Worm (Caenorhabditis elegans) whole organism, young adult: ENCODE measurements around the gene mam-4.

ENCODE experiments used
- F10E7.11 ChIP-seq: sonication (generic microtip); optimal IDR thresholded peaks from 2 replicates; lab custom pipeline; 2017; ENCODE audit warnings: mild to moderate bottlenecking, missing genetic modification characterization, moderate library complexity, missing compliant biosample characterization
- F22D6.2 ChIP-seq: sonication (generic microtip); optimal IDR thresholded peaks from 2 replicates; lab custom pipeline; 2016; ENCODE audit warnings: mild to moderate bottlenecking, missing genetic modification characterization, missing compliant biosample characterization
- F33H1.4 ChIP-seq: fragments of 200-800 bp; sonication (Bioruptor generic); IDR thresholded peaks from 2 replicates; pipeline ENCODE4 v1.3.6; 2022; ENCODE audit warnings: missing genetic modification reagents, missing genetic modification characterization, missing compliant biosample characterization
- F39B2.1 ChIP-seq: fragments of 200-800 bp; sonication (Bioruptor generic); IDR thresholded peaks from 2 replicates; pipeline ENCODE4 v1.3.6; 2022; ENCODE audit warnings: missing genetic modification reagents, missing genetic modification characterization, missing compliant biosample characterization
- F55B11.4 ChIP-seq: sonication (generic microtip); optimal IDR thresholded peaks from 2 replicates; lab custom pipeline; 2016; ENCODE audit warnings: missing compliant biosample characterization, missing genetic modification characterization, borderline replicate concordance; ENCODE audit not compliant: insufficient read depth
- T07F8.4 ChIP-seq: sonication (generic microtip); optimal IDR thresholded peaks from 2 replicates; lab custom pipeline; 2016; ENCODE audit warnings: mild to moderate bottlenecking, missing genetic modification characterization, moderate library complexity, missing compliant biosample characterization
- aptf-2 ChIP-seq: fragments of 200-800 bp; sonication (Bioruptor generic); conservative IDR thresholded peaks from 2 replicates; pipeline ENCODE4 v1.3.6; 2022; ENCODE audit warnings: missing genetic modification reagents, missing genetic modification characterization, missing compliant biosample characterization
- aptf-3 ChIP-seq: fragments of 200-800 bp; sonication (Bioruptor generic); IDR thresholded peaks from 2 replicates; pipeline ENCODE4 v1.3.6; 2022; ENCODE audit warnings: missing genetic modification characterization, missing compliant biosample characterization
- attf-5 ChIP-seq: fragments of 200-800 bp; sonication (Bioruptor generic); optimal IDR thresholded peaks from 2 replicates; lab custom pipeline; 2018; ENCODE audit warnings: mild to moderate bottlenecking, missing genetic modification characterization, missing compliant biosample characterization
- attf-6 ChIP-seq: fragments of 200-800 bp; sonication (Bioruptor generic); IDR thresholded peaks from 2 replicates; pipeline ENCODE4 v1.3.6; 2022; ENCODE audit warnings: missing genetic modification reagents, missing genetic modification characterization, missing compliant biosample characterization
- bed-2 ChIP-seq: fragments of 200-800 bp; sonication (Bioruptor generic); IDR thresholded peaks from 2 replicates; pipeline ENCODE4 v1.3.6; 2022; ENCODE audit warnings: missing genetic modification reagents, missing genetic modification characterization, missing compliant biosample characterization
- cebp-2 ChIP-seq: fragments of 200-800 bp; sonication (Bioruptor generic); IDR thresholded peaks from 2 replicates; pipeline ENCODE4 v1.3.6; 2022; ENCODE audit warnings: missing genetic modification characterization, missing compliant biosample characterization
- dox-1 ChIP-seq: fragments of 200-800 bp; sonication (Bioruptor generic); IDR thresholded peaks from 2 replicates; pipeline ENCODE4 v1.3.6; 2022; ENCODE audit warnings: missing genetic modification reagents, missing genetic modification characterization, missing compliant biosample characterization
- dpff-1 ChIP-seq: sonication (generic microtip); optimal IDR thresholded peaks from 2 replicates; lab custom pipeline; 2017; ENCODE audit warnings: mild to moderate bottlenecking, missing genetic modification characterization, missing compliant biosample characterization
- dpl-1 ChIP-seq: fragments of 150-350 bp; optimal IDR thresholded peaks from 2 replicates; lab custom pipeline; 2014; ENCODE audit warnings: missing biosample characterization, missing genetic modification reagents, missing genetic modification characterization
- efl-1 ChIP-seq: fragments of 150-350 bp; optimal IDR thresholded peaks from 2 replicates; lab custom pipeline; 2014; ENCODE audit warnings: missing biosample characterization, missing genetic modification reagents, missing genetic modification characterization
- egl-44 ChIP-seq: fragments of 200-800 bp; sonication (Bioruptor generic); IDR thresholded peaks from 2 replicates; pipeline ENCODE4 v1.3.6; 2022; ENCODE audit warnings: missing genetic modification reagents, missing genetic modification characterization, missing compliant biosample characterization
- hlh-12 ChIP-seq: sonication (generic microtip); optimal IDR thresholded peaks from 2 replicates; lab custom pipeline; 2016; ENCODE audit warnings: missing genetic modification characterization, missing compliant biosample characterization
- hlh-26 ChIP-seq: fragments of 200-800 bp; sonication (Bioruptor generic); conservative IDR thresholded peaks from 2 replicates; pipeline ENCODE4 v1.3.6; 2022; ENCODE audit warnings: missing genetic modification reagents, missing genetic modification characterization, missing compliant biosample characterization
- lag-1 ChIP-seq: fragments of 200-800 bp; sonication (Bioruptor generic); IDR thresholded peaks from 2 replicates; pipeline ENCODE4 v1.3.6; 2022; ENCODE audit warnings: missing genetic modification reagents, missing genetic modification characterization, missing compliant biosample characterization
- let-607 ChIP-seq, 2 experiments: fragments of 200-800 bp in 1 of 2; sonication (Bioruptor generic) in 1 of 2; sonication (generic microtip) in 1 of 2; optimal IDR thresholded peaks; 2 replicates each; lab custom pipeline; 2016 to 2018; ENCODE audit warnings: mild to moderate bottlenecking in 2 of 2, missing compliant biosample characterization in 2 of 2, missing genetic modification characterization in 2 of 2, moderate library complexity in 2 of 2, missing genotype in 1 of 2
- lin-35 ChIP-seq, 3 experiments: fragments of 150-350 bp in 2 of 3; sonication (generic microtip) in 1 of 3; optimal IDR thresholded peaks; 2 replicates each; lab custom pipeline; 2014 to 2018; ENCODE audit warnings: missing biosample characterization in 3 of 3, missing genetic modification characterization in 3 of 3, missing genetic modification reagents in 3 of 3
- lin-40 ChIP-seq: sonication (generic microtip); optimal IDR thresholded peaks from 2 replicates; lab custom pipeline; 2016; ENCODE audit warnings: missing genetic modification characterization, mild to moderate bottlenecking, missing compliant biosample characterization, missing genotype, missing genetic modification reagents
- lir-1 ChIP-seq: fragments of 200-800 bp; sonication (Bioruptor generic); conservative IDR thresholded peaks from 2 replicates; pipeline ENCODE4 v1.3.6; 2022; ENCODE audit warnings: missing genetic modification reagents, missing genetic modification characterization, missing compliant biosample characterization
- lsl-1 ChIP-seq: fragments of 200-800 bp; sonication (Bioruptor generic); optimal IDR thresholded peaks from 2 replicates; lab custom pipeline; 2018; ENCODE audit warnings: mild to moderate bottlenecking, missing genetic modification characterization, moderate library complexity, missing compliant biosample characterization
- madf-3 ChIP-seq: fragments of 200-800 bp; sonication (Bioruptor generic); IDR thresholded peaks from 2 replicates; pipeline ENCODE4 v1.3.6; 2022; ENCODE audit warnings: missing genetic modification reagents, missing genetic modification characterization, missing compliant biosample characterization
- madf-6 ChIP-seq: fragments of 200-800 bp; sonication (Bioruptor generic); IDR thresholded peaks from 2 replicates; pipeline ENCODE4 v1.3.6; 2022; ENCODE audit warnings: missing genetic modification reagents, missing genetic modification characterization, missing compliant biosample characterization
- mcd-1 ChIP-seq: fragments of 200-800 bp; sonication (Bioruptor generic); IDR thresholded peaks from 2 replicates; pipeline ENCODE4 v1.3.6; 2022; ENCODE audit warnings: missing genetic modification reagents, missing genetic modification characterization, missing compliant biosample characterization
- nfyb-1 ChIP-seq: fragments of 200-800 bp; sonication (Bioruptor generic); IDR thresholded peaks from 2 replicates; pipeline ENCODE4 v1.3.6; 2022; ENCODE audit warnings: missing genetic modification reagents, missing genetic modification characterization, missing compliant biosample characterization
- nhr-120 ChIP-seq: fragments of 200-800 bp; sonication (Bioruptor generic); IDR thresholded peaks from 2 replicates; pipeline ENCODE4 v1.3.6; 2022; ENCODE audit warnings: missing genetic modification characterization, missing compliant biosample characterization
- nhr-27 ChIP-seq: fragments of 200-800 bp; sonication (Bioruptor generic); optimal IDR thresholded peaks from 2 replicates; lab custom pipeline; 2018; ENCODE audit warnings: mild to moderate bottlenecking, missing genetic modification characterization, moderate library complexity, missing compliant biosample characterization
- rec-8 ChIP-seq, 2 experiments: sonication (generic microtip); optimal IDR thresholded peaks; 2 replicates each; lab custom pipeline; 2016; ENCODE audit warnings: mild to moderate bottlenecking in 2 of 2, missing genetic modification characterization in 2 of 2, missing genetic modification reagents in 2 of 2, missing genotype in 2 of 2, missing biosample characterization in 1 of 2, missing compliant biosample characterization in 1 of 2, moderate library complexity in 1 of 2
- repo-1 ChIP-seq: sonication (generic microtip); optimal IDR thresholded peaks from 2 replicates; lab custom pipeline; 2017; ENCODE audit warnings: mild to moderate bottlenecking, missing genetic modification characterization, missing compliant biosample characterization
- sdz-38 ChIP-seq: sonication (generic microtip); optimal IDR thresholded peaks from 2 replicates; lab custom pipeline; 2016; ENCODE audit warnings: missing genotype, missing genetic modification characterization, missing compliant biosample characterization
- snpc-1.1 ChIP-seq: sonication (generic microtip); optimal IDR thresholded peaks from 2 replicates; lab custom pipeline; 2017; ENCODE audit warnings: missing genetic modification characterization, mild to moderate bottlenecking, missing compliant biosample characterization, antibody characterized with exemption, moderate library complexity, missing genotype, missing genetic modification reagents; ENCODE audit not compliant: insufficient read depth
- snpc-1.3 ChIP-seq: sonication (generic microtip); optimal IDR thresholded peaks from 2 replicates; lab custom pipeline; 2017; ENCODE audit warnings: missing genetic modification characterization, mild to moderate bottlenecking, missing compliant biosample characterization, antibody characterized with exemption, moderate library complexity, missing genotype, missing genetic modification reagents; ENCODE audit not compliant: insufficient read depth
- snpc-3.4 ChIP-seq: sonication (generic microtip); optimal IDR thresholded peaks from 2 replicates; lab custom pipeline; 2017; ENCODE audit warnings: missing genetic modification characterization, mild to moderate bottlenecking, missing compliant biosample characterization, antibody characterized with exemption, moderate library complexity, missing genotype, missing genetic modification reagents
- unc-62 ChIP-seq: fragments of 150-350 bp; optimal IDR thresholded peaks from 2 replicates; lab custom pipeline; 2014; ENCODE audit warnings: missing biosample characterization, missing genetic modification reagents, missing genetic modification characterization
- xnd-1 ChIP-seq: sonication (generic microtip); optimal IDR thresholded peaks from 2 replicates; lab custom pipeline; 2016; ENCODE audit warnings: missing genotype, missing genetic modification reagents, missing genetic modification characterization, missing compliant biosample characterization

The mam-4 gene

ce11 chrV:11244539-11244938 is 3.4 kb upstream of the mam-4 start, which contains the start of gene mxl-1:
Gene mxl-1, plus strand, starts transcription at chrV:11244839.
- TF ChIP-seq rec-8 (tag; optimal IDR thresholded peaks at IDR 0.05; lab: Kevin White, UChicago), result no peak
- no peak for TF ChIP-seq cebp-2 (GFP tag; lab: Robert Waterston, UW)
- no peak for TF ChIP-seq nhr-27 (tag; lab: Kevin White, UChicago)
- no peak for TF ChIP-seq F39B2.1 (GFP tag; lab: Robert Waterston, UW)
- TF ChIP-seq lin-40, result no peak
- no peak for TF ChIP-seq nhr-120 (GFP tag; lab: Robert Waterston, UW)
- TF ChIP-seq lir-1, result no peak
- TF ChIP-seq let-607 (tag; optimal IDR thresholded peaks at IDR 0.05; lab: Kevin White, UChicago), result no peak
- no peak for TF ChIP-seq madf-6 (GFP tag; lab: Robert Waterston, UW)
- TF ChIP-seq F33H1.4 (GFP tag; lab: Robert Waterston, UW), result no peak
- TF ChIP-seq dox-1 (GFP tag; lab: Robert Waterston, UW), result no peak
- TF ChIP-seq attf-5 (GFP tag; lab: Kevin White, UChicago), result no peak
- TF ChIP-seq efl-1 (GFP tag; lab: Kevin White, UChicago), result no peak
- no peak for TF ChIP-seq egl-44 (GFP tag; lab: Robert Waterston, UW)
- TF ChIP-seq xnd-1, result no peak

ce11 chrV:11245029-11245428 is 2.9 kb upstream of the mam-4 start:
- TF ChIP-seq repo-1 (tag; lab: Kevin White, UChicago), result no peak
- TF ChIP-seq snpc-1.3, result no peak
- TF ChIP-seq F22D6.2 (tag; lab: Kevin White, UChicago), result no peak
- TF ChIP-seq hlh-26 (GFP tag; lab: Robert Waterston, UW), result no peak

- TF ChIP-seq egl-44 (GFP tag; lab: Robert Waterston, UW) (no peak), lag-1 (GFP tag; lab: Robert Waterston, UW) (no peak), lin-40 (no peak), rec-8 (tag; optimal IDR thresholded peaks at IDR 0.05; lab: Kevin White, UChicago) (no peak), aptf-2 (GFP tag; lab: Robert Waterston, UW) (no peak), T07F8.4 (no peak), sdz-38 (tag; lab: Kevin White, UChicago) (no peak)
- TF ChIP-seq, all 124 proteins: peak for 0
Measured at ce11 chrV:11250735-11251134, 2.8 kb downstream of the mam-4 start, which contains the start of gene T19B10.12. Gene T19B10.12, plus strand, starts transcription at chrV:11251035.

- TF ChIP-seq F55B11.4 (tag; lab: Kevin White, UChicago) (no peak), lsl-1 (no peak), nfyb-1 (no peak), unc-62 (no peak), lin-35 (GFP tag; optimal IDR thresholded peaks at IDR 0.05; lab: Kevin White, UChicago) (no peak), snpc-1.1 (tag; lab: Kevin White, UChicago) (no peak)
Measured at ce11 chrV:11251798-11252197, 3.9 kb downstream of the mam-4 start.

ce11 chrV:11252429-11252828 is 4.5 kb downstream of the mam-4 start, which contains the start of gene srsx-33:
Gene srsx-33, minus strand, starts transcription at chrV:11252529.
- TF ChIP-seq hlh-12 (tag; lab: Kevin White, UChicago) (no peak), F10E7.11 (no peak), attf-6 (GFP tag; lab: Robert Waterston, UW) (no peak), mcd-1 (no peak), dpl-1 (no peak), bed-2 (no peak), dpff-1 (tag; lab: Kevin White, UChicago) (no peak), T07F8.4 (no peak), madf-3 (GFP tag; lab: Robert Waterston, UW) (no peak), nhr-27 (tag; lab: Kevin White, UChicago) (no peak), snpc-3.4 (tag; lab: Kevin White, UChicago) (no peak), F55B11.4 (tag; lab: Kevin White, UChicago) (no peak), aptf-3 (GFP tag; lab: Robert Waterston, UW) (no peak)
